Fruit fly (Drosophila melanogaster) whole organism, adult: Measurements from ENCODE around the gene Rpp14b.

Source experiments
- CG12768 ChIP-seq: fragments of 200-800 bp; sonication (Bioruptor generic); optimal IDR thresholded peaks from 2 replicates; lab custom pipeline; 2017; ENCODE audit warnings: missing biosample characterization, missing genetic modification characterization, mild to moderate bottlenecking, moderate library complexity, missing genetic modification reagents
- CG33017 ChIP-seq: fragments of 200-800 bp; sonication (Bioruptor generic); optimal IDR thresholded peaks from 2 replicates; lab custom pipeline; 2018; ENCODE audit warnings: missing biosample characterization, mild to moderate bottlenecking, missing genetic modification characterization, moderate library complexity
- CG7045 ChIP-seq: fragments of 200-800 bp; sonication (Bioruptor generic); optimal IDR thresholded peaks from 2 replicates; lab custom pipeline; 2017; ENCODE audit warnings: missing biosample characterization, mild to moderate bottlenecking, missing genetic modification characterization
- Hr96 ChIP-seq: fragments of 200-800 bp; sonication (Bioruptor generic); optimal IDR thresholded peaks from 2 replicates; lab custom pipeline; 2016; ENCODE audit warnings: missing biosample characterization, missing genetic modification characterization
- kay ChIP-seq: fragments of 200-800 bp; sonication (Bioruptor generic); peaks from one replicate; lab custom pipeline; 2016; ENCODE audit warnings: missing biosample characterization, missing genetic modification characterization, borderline replicate concordance
- tj ChIP-seq: fragments of 200-800 bp; sonication (Bioruptor generic); optimal IDR thresholded peaks from 3 replicates; lab custom pipeline; 2017; ENCODE audit warnings: missing biosample characterization, mild to moderate bottlenecking, missing genetic modification characterization, moderate library complexity
- toe ChIP-seq: fragments of 200-800 bp; sonication (Bioruptor generic); optimal IDR thresholded peaks from 2 replicates; lab custom pipeline; 2016; ENCODE audit warnings: missing biosample characterization, missing genetic modification characterization

DNA sequence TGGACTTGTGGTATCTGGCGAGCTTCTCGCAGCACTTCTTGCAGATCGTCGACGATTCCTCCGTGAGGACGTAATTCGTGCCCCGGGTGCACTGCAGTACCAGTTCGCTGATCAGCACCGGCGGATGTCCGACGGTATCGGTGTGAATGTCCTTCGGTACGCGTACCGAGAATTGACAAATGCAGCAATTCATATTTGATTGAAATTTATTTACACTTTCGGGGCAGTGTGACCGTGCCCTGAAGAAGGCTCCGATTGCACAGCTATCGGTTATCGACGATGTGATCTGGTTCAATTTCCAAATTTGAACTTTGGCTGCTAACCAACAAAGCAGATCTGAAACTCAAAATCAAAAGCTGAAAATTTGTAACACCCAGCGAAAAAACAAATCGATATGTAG, 19.1 kb upstream of the Rpp14b start, which contains the start of gene ZIPIC:
- TF ChIP-seq CG7045 (GFP tag; lab: Kevin White, UChicago) (no peak), CG33017 (no peak), CG12768 (GFP tag; lab: Kevin White, UChicago) (no peak), tj (GFP tag; lab: Kevin White, UChicago) (no peak), kay (no peak), Hr96 (GFP tag; lab: Kevin White, UChicago) (no peak), toe (no peak)
